Fruit fly (Drosophila melanogaster) whole organism, embryonic: ENCODE results near the gene CG2865.
A peak's percentile ranks its signal among the peaks of the same experiment; 100 is the strongest.

Source experiments
- Abd-B ChIP-seq: fragments of 200-800 bp; sonication (Bioruptor generic); optimal IDR thresholded peaks from 2 replicates; lab custom pipeline; 2018; ENCODE audit warnings: missing biosample characterization, mild to moderate bottlenecking, missing genetic modification characterization, moderate library complexity
- Antp ChIP-seq: fragments of 200-800 bp; sonication (Bioruptor generic); optimal IDR thresholded peaks from 3 replicates; lab custom pipeline; 2016; ENCODE audit warnings: missing biosample characterization, missing genetic modification characterization
- Bdp1 ChIP-seq: fragments of 200-800 bp; sonication (Bioruptor generic); optimal IDR thresholded peaks from 3 replicates; lab custom pipeline; 2016; ENCODE audit warnings: missing biosample characterization, missing genetic modification characterization
- Bgb ChIP-seq: fragments of 200-800 bp; sonication (Bioruptor generic); IDR thresholded peaks from 2 replicates; pipeline ENCODE4 v1.3.6; 2022; ENCODE audit warnings: missing biosample characterization, missing genetic modification characterization; ENCODE audit not compliant: partially characterized antibody
- CG10543 ChIP-seq: fragments of 200-800 bp; sonication (Bioruptor generic); optimal IDR thresholded peaks from 3 replicates; lab custom pipeline; 2017; ENCODE audit warnings: missing biosample characterization, mild to moderate bottlenecking, missing genetic modification characterization, moderate library complexity
- CG11504 ChIP-seq: fragments of 200-800 bp; sonication (Bioruptor generic); optimal IDR thresholded peaks from 3 replicates; lab custom pipeline; 2019; ENCODE audit warnings: missing biosample characterization, mild to moderate bottlenecking, missing genetic modification characterization, moderate library complexity
- CG11560 ChIP-seq: fragments of 200-800 bp; sonication (Bioruptor generic); IDR thresholded peaks from 3 replicates; pipeline ENCODE4 v1.3.6; 2022; ENCODE audit warnings: missing biosample characterization, missing genetic modification characterization
- CG12104 ChIP-seq: fragments of 200-800 bp; sonication (Bioruptor generic); optimal IDR thresholded peaks from 3 replicates; lab custom pipeline; 2016; ENCODE audit warnings: missing biosample characterization, missing genetic modification characterization
- CG15479 ChIP-seq: fragments of 200-800 bp; sonication (Bioruptor generic); optimal IDR thresholded peaks from 3 replicates; lab custom pipeline; 2019; ENCODE audit warnings: missing biosample characterization, mild to moderate bottlenecking, missing genetic modification characterization, moderate library complexity
- CG17328 ChIP-seq: fragments of 200-800 bp; sonication (Bioruptor generic); IDR thresholded peaks from 2 replicates; pipeline ENCODE4 v1.3.6; 2022; ENCODE audit warnings: missing biosample characterization, missing genetic modification characterization
- CG17802 ChIP-seq: fragments of 200-800 bp; sonication (Bioruptor generic); optimal IDR thresholded peaks from 2 replicates; lab custom pipeline; 2018; ENCODE audit warnings: missing biosample characterization, mild to moderate bottlenecking, missing genetic modification characterization, moderate library complexity
- CG17912 ChIP-seq: fragments of 200-800 bp; sonication (Bioruptor generic); optimal IDR thresholded peaks from 2 replicates; lab custom pipeline; 2018; ENCODE audit warnings: missing biosample characterization, mild to moderate bottlenecking, missing genetic modification characterization
- CG18011 ChIP-seq: fragments of 200-800 bp; sonication (Bioruptor generic); optimal IDR thresholded peaks from 2 replicates; lab custom pipeline; 2017; ENCODE audit warnings: missing biosample characterization, missing genetic modification characterization, mild to moderate bottlenecking, moderate library complexity, missing genotype
- CG18262 ChIP-seq: fragments of 200-800 bp; optimal IDR thresholded peaks from 3 replicates; lab custom pipeline; 2019; ENCODE audit warnings: missing biosample characterization, mild to moderate bottlenecking, missing genetic modification characterization, moderate library complexity
- CG18476 ChIP-seq: fragments of 200-800 bp; sonication (Bioruptor generic); optimal IDR thresholded peaks from 2 replicates; lab custom pipeline; 2016; ENCODE audit warnings: missing biosample characterization, mild to moderate bottlenecking, missing genetic modification characterization
- CG18619 ChIP-seq: fragments of 200-800 bp; sonication (Bioruptor generic); optimal IDR thresholded peaks from 3 replicates; lab custom pipeline; 2017; ENCODE audit warnings: missing biosample characterization, mild to moderate bottlenecking, missing genetic modification characterization
- CG34422 ChIP-seq: fragments of 200-800 bp; sonication (Bioruptor generic); IDR thresholded peaks from 3 replicates; pipeline ENCODE4 v1.3.6; 2022; ENCODE audit warnings: missing biosample characterization, missing genetic modification characterization
- CG5953 ChIP-seq: fragments of 200-800 bp; sonication (Bioruptor generic); IDR thresholded peaks from 2 replicates; pipeline ENCODE4 v1.3.6; 2022; ENCODE audit warnings: missing biosample characterization, missing genetic modification characterization
- CG6175 ChIP-seq: fragments of 200-800 bp; sonication (Bioruptor generic); IDR thresholded peaks from 3 replicates; pipeline ENCODE4 v1.3.6; 2022; ENCODE audit warnings: missing biosample characterization, missing genetic modification characterization
- CG6654 ChIP-seq: fragments of 200-800 bp; sonication (Bioruptor generic); optimal IDR thresholded peaks from 2 replicates; lab custom pipeline; 2017; ENCODE audit warnings: missing biosample characterization, mild to moderate bottlenecking, missing genetic modification characterization
- CG7839 ChIP-seq: fragments of 200-800 bp; sonication (Bioruptor generic); optimal IDR thresholded peaks from 3 replicates; lab custom pipeline; 2018; ENCODE audit warnings: missing biosample characterization, mild to moderate bottlenecking, missing genetic modification characterization, moderate library complexity
- CG8089 ChIP-seq: fragments of 200-800 bp; sonication (Bioruptor generic); optimal IDR thresholded peaks from 3 replicates; lab custom pipeline; 2016; ENCODE audit warnings: missing biosample characterization, missing genetic modification characterization
- Camta ChIP-seq: fragments of 200-800 bp; sonication (Bioruptor generic); optimal IDR thresholded peaks from 2 replicates; lab custom pipeline; 2016; ENCODE audit warnings: missing biosample characterization, missing genetic modification characterization
- Chrac-16 ChIP-seq: fragments of 200-800 bp; sonication (Bioruptor generic); optimal IDR thresholded peaks from 3 replicates; lab custom pipeline; 2016; ENCODE audit warnings: missing biosample characterization, missing genetic modification characterization
- Lpt ChIP-seq: fragments of >200 bp; optimal IDR thresholded peaks from 2 replicates; lab custom pipeline; 2018; ENCODE audit warnings: missing biosample characterization, missing genetic modification characterization
- MBD-R2 ChIP-seq: fragments of 200-800 bp; sonication (Bioruptor generic); IDR thresholded peaks from 2 replicates; pipeline ENCODE4 v1.3.6; 2022; ENCODE audit warnings: missing biosample characterization, missing genetic modification characterization
- NC2α ChIP-seq: fragments of 200-800 bp; sonication (Bioruptor generic); optimal IDR thresholded peaks from 2 replicates; lab custom pipeline; 2016; ENCODE audit warnings: missing biosample characterization, missing genetic modification characterization
- Nf-YB ChIP-seq: fragments of 200-800 bp; sonication (Bioruptor generic); optimal IDR thresholded peaks from 3 replicates; lab custom pipeline; 2019; ENCODE audit warnings: missing biosample characterization, mild to moderate bottlenecking, missing genetic modification characterization, moderate library complexity
- Side ChIP-seq: fragments of 200-800 bp; sonication (Bioruptor generic); optimal IDR thresholded peaks from 2 replicates; lab custom pipeline; 2016; ENCODE audit warnings: missing biosample characterization, missing genetic modification characterization
- TFAM ChIP-seq: fragments of 200-800 bp; sonication (Bioruptor generic); optimal IDR thresholded peaks from 2 replicates; lab custom pipeline; 2017; ENCODE audit warnings: missing biosample characterization, missing genetic modification characterization, inconsistent platforms
- Tbp ChIP-seq: fragments of >200 bp; optimal IDR thresholded peaks from 2 replicates; lab custom pipeline; 2018; ENCODE audit warnings: missing biosample characterization, missing genetic modification characterization
- Trl ChIP-seq, 3 experiments: fragments of >200 bp in 2 of 3; fragments of 200-800 bp in 1 of 3; sonication (Bioruptor generic) in 1 of 3; optimal IDR thresholded peaks; 2 replicates in 1 of 3; 3 replicates in 2 of 3; lab custom pipeline; 2016 to 2017; ENCODE audit warnings: missing biosample characterization in 1 of 3, missing genetic modification characterization in 1 of 3
- ara ChIP-seq: fragments of 200-800 bp; sonication (Bioruptor generic); IDR thresholded peaks from 2 replicates; pipeline ENCODE4 v1.3.6; 2022; ENCODE audit warnings: missing biosample characterization, missing genetic modification characterization
- bab2 ChIP-seq: fragments of 200-800 bp; sonication (Bioruptor generic); optimal IDR thresholded peaks from 2 replicates; lab custom pipeline; 2016; ENCODE audit warnings: missing biosample characterization, missing genetic modification characterization
- cad ChIP-seq: fragments of >200 bp; optimal IDR thresholded peaks from 2 replicates; lab custom pipeline; 2017; ENCODE audit warnings: missing biosample characterization, missing genetic modification characterization
- dimm ChIP-seq: fragments of 200-800 bp; sonication (Bioruptor generic); IDR thresholded peaks from 2 replicates; pipeline ENCODE4 v1.3.6; 2022; ENCODE audit warnings: missing biosample characterization, missing genetic modification characterization
- fru ChIP-seq: fragments of >200 bp; optimal IDR thresholded peaks from 2 replicates; lab custom pipeline; 2017
- hth ChIP-seq: fragments of >200 bp; optimal IDR thresholded peaks from 2 replicates; lab custom pipeline; 2017; ENCODE audit warnings: inconsistent platforms
- lbe ChIP-seq: fragments of 200-800 bp; sonication (Bioruptor generic); optimal IDR thresholded peaks from 2 replicates; lab custom pipeline; 2016; ENCODE audit warnings: missing biosample characterization, mild to moderate bottlenecking, missing genetic modification characterization
- mam ChIP-seq: fragments of 200-800 bp; sonication (Bioruptor generic); optimal IDR thresholded peaks from 3 replicates; lab custom pipeline; 2016; ENCODE audit warnings: missing biosample characterization, missing genetic modification characterization
- pho ChIP-seq: fragments of 200-800 bp; sonication (Bioruptor generic); optimal IDR thresholded peaks from 2 replicates; lab custom pipeline; 2016; ENCODE audit warnings: missing biosample characterization, missing genetic modification characterization
- psq ChIP-seq: fragments of 200-800 bp; sonication (Bioruptor generic); optimal IDR thresholded peaks from 2 replicates; lab custom pipeline; 2017; ENCODE audit warnings: missing biosample characterization, missing genetic modification characterization
- ro ChIP-seq: fragments of 200-800 bp; sonication (Bioruptor generic); IDR thresholded peaks from 2 replicates; pipeline ENCODE4 v1.3.6; 2022; ENCODE audit warnings: missing biosample characterization, missing genetic modification characterization
- row ChIP-seq: fragments of 200-800 bp; sonication (Bioruptor generic); IDR thresholded peaks from 3 replicates; pipeline ENCODE4 v1.3.6; 2022; ENCODE audit warnings: missing biosample characterization, missing genetic modification characterization
- run ChIP-seq: fragments of 200-800 bp; sonication (Bioruptor generic); optimal IDR thresholded peaks from 3 replicates; lab custom pipeline; 2018; ENCODE audit warnings: missing biosample characterization, mild to moderate bottlenecking, missing genetic modification characterization
- salm ChIP-seq: fragments of 200-800 bp; sonication (Bioruptor generic); optimal IDR thresholded peaks from 2 replicates; lab custom pipeline; 2018; ENCODE audit warnings: missing biosample characterization, mild to moderate bottlenecking, missing genetic modification characterization
- shn ChIP-seq: fragments of 200-800 bp; sonication (Bioruptor generic); optimal IDR thresholded peaks from 3 replicates; lab custom pipeline; 2016; ENCODE audit warnings: missing biosample characterization, missing genetic modification characterization
- sim ChIP-seq: fragments of 200-800 bp; sonication (Bioruptor generic); IDR thresholded peaks from 2 replicates; pipeline ENCODE4 v1.3.6; 2022; ENCODE audit warnings: missing biosample characterization, missing genetic modification characterization
- sr ChIP-seq: fragments of 200-800 bp; sonication (Bioruptor generic); IDR thresholded peaks from 3 replicates; pipeline ENCODE4 v1.3.6; 2022; ENCODE audit warnings: missing biosample characterization, missing genetic modification characterization
- trem ChIP-seq: fragments of 200-800 bp; optimal IDR thresholded peaks from 3 replicates; lab custom pipeline; 2019; ENCODE audit warnings: missing biosample characterization, mild to moderate bottlenecking, missing genetic modification characterization, moderate library complexity
- tx ChIP-seq: fragments of 200-800 bp; sonication (Bioruptor generic); optimal IDR thresholded peaks from 2 replicates; lab custom pipeline; 2016; ENCODE audit warnings: missing biosample characterization, missing genetic modification characterization
- zfh2 ChIP-seq: fragments of 200-800 bp; sonication (Bioruptor generic); optimal IDR thresholded peaks from 2 replicates; lab custom pipeline; 2016; ENCODE audit warnings: missing biosample characterization, missing genetic modification characterization

The CG2865 gene

dm6 chrX:2306307-2306706 is 13.1 kb upstream of the CG2865 start (continued):
- TF ChIP-seq sim (GFP tag; lab: Robert Waterston, UW) (peak; percentile 41; the same call in 1 of the 2 replicates), CG11560 (tag; lab: Robert Waterston, UW) (no peak), ara (GFP tag; lab: Robert Waterston, UW) (peak; percentile 56), psq (peak; percentile 13), fru (lab: Kevin White, UChicago) (no peak), TFAM (GFP tag; lab: Kevin White, UChicago) (no peak), Bdp1 (peak; percentile 36), trem (no peak), tx (GFP tag; lab: Kevin White, UChicago) (peak; percentile 45), Antp (GFP tag; lab: Kevin White, UChicago) (peak; percentile 59), hth (lab: Kevin White, UChicago) (no peak), zfh2 (GFP tag; lab: Kevin White, UChicago) (peak; percentile 2), pho (peak; percentile 35), mam (GFP tag; lab: Kevin White, UChicago) (peak; percentile 58), CG18011 (GFP tag; lab: Kevin White, UChicago) (peak; percentile 14), Lpt (GFP tag; lab: Kevin White, UChicago) (no peak), CG15479 (no peak), Side (GFP tag; lab: Kevin White, UChicago) (peak; percentile 5), CG8089 (peak; percentile 14), CG7839 (tag; lab: Kevin White, UChicago) (peak; percentile 72), bab2 (GFP tag; lab: Kevin White, UChicago) (peak; percentile 39), CG17802 (tag; lab: Kevin White, UChicago) (peak; percentile 10), sr (GFP tag; lab: Robert Waterston, UW) (no peak), Chrac-16 (peak; percentile 38), cad (GFP tag; lab: Kevin White, UChicago) (no peak), CG18262 (tag; lab: Kevin White, UChicago) (peak; percentile 59), Bgb (GFP tag; lab: Robert Waterston, UW) (no peak), CG6175 (GFP tag; lab: Robert Waterston, UW) (no peak; the same call in 2 of the 3 replicates), CG12104 (GFP tag; lab: Kevin White, UChicago) (peak; percentile 46), Camta (GFP tag; lab: Kevin White, UChicago) (peak; percentile 38), row (GFP tag; lab: Robert Waterston, UW) (peak; percentile 50; the same call in 2 of the 3 replicates), run (tag; lab: Kevin White, UChicago) (peak; percentile 21), salm (tag; lab: Kevin White, UChicago) (peak; percentile 24), CG17912 (GFP tag; lab: Kevin White, UChicago) (no peak), CG34422 (GFP tag; lab: Robert Waterston, UW) (peak; percentile 70; the same call in 2 of the 3 replicates), lbe (GFP tag; lab: Kevin White, UChicago) (peak; percentile 37), ro (no peak), CG18619 (GFP tag; lab: Kevin White, UChicago) (peak; percentile 50), Abd-B (GFP tag; lab: Kevin White, UChicago) (peak; percentile 20), NC2α (GFP tag; lab: Kevin White, UChicago) (no peak), CG5953 (GFP tag; lab: Robert Waterston, UW) (no peak; the same call in 1 of the 2 replicates), Nf-YB (no peak), CG6654 (peak; percentile 3), Tbp (GFP tag; lab: Kevin White, UChicago) (no peak), Trl (optimal IDR thresholded peaks at IDR 0.05; lab: Kevin White, UChicago) (no peak), Trl (GFP tag; optimal IDR thresholded peaks at IDR 0.05; lab: Kevin White, UChicago) (no peak), CG10543 (GFP tag; lab: Kevin White, UChicago) (no peak), MBD-R2 (GFP tag; lab: Robert Waterston, UW) (no peak; the same call in 1 of the 2 replicates), dimm (GFP tag; lab: Robert Waterston, UW) (no peak), shn (GFP tag; lab: Kevin White, UChicago) (peak; percentile 53), CG17328 (GFP tag; lab: Robert Waterston, UW) (0 out of 2 replicates have a peak, but pooled peaks have one; percentile 28), CG18476 (no peak), CG11504 (tag; lab: Kevin White, UChicago) (peak; percentile 82)
